Fruit fly (Drosophila melanogaster) whole organism: Measurements from ENCODE around the gene CG33098.

Experiments used
- EcR ChIP-seq, 2 experiments: fragments of >200 bp; optimal IDR thresholded peaks; 2 replicates each; lab custom pipeline; 2017; ENCODE audit warnings: missing biosample characterization in 2 of 2, missing genetic modification characterization in 2 of 2, missing genetic modification reagents in 2 of 2
- psq ChIP-seq: fragments of >200 bp; optimal IDR thresholded peaks from 2 replicates; lab custom pipeline; 2017

- TF ChIP-seq psq (lab: Kevin White, UChicago) (no peak), EcR (GFP tag; optimal IDR thresholded peaks at IDR 0.05; lab: Kevin White, UChicago) (no peak)
Measured at dm6 chr3R:12371671-12372070, 15.3 kb upstream of the CG33098 start, which contains the start of gene GstD2.
